Worm (Caenorhabditis elegans): ENCODE data around the gene ckb-2.

ckb-2 gene

ce11 chrIII:4404339-4404836 is 36.6 kb downstream of the ckb-2 start, which contains the start of the genes R07E5.17 and snfc-5:
R07E5.17 (minus strand) TSS chrIII:4404436.
snfc-5 (plus strand) TSS chrIII:4404786.
- TF ChIP-seq unc-62 (GFP tag; optimal IDR thresholded peaks at IDR 0.05): no peak

- TF ChIP-seq unc-62 (GFP tag; optimal IDR thresholded peaks at IDR 0.05): no peak
These were observed 38.2 kb downstream of the ckb-2 start, which contains the start of gene rnp-4 for ce11 chrIII:4405986-4406385. rnp-4 (plus strand) TSS chrIII:4406286.

DNA sequence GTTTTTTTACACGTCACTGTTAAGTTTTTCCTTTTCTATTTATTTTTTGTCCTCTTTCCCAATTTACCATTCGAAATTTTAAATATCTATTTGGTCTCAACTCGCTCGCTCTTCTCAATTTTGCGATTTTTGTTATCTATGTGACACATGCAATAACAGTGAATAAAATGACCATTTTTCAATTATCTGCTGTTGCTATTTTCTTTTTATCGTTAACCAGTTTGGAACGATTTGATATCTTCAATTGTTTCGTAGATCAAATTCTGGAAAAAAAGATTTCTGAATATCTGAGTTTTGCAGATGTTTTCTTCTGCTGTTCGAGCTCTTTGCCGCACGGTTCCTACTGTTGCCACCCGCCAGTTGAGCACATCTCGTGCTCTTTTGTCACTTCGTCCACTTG is 39.4 kb downstream of the ckb-2 start, which contains the start of gene prdx-3:
Gene prdx-3 (plus strand): TSS at position 301 of the 400 bp plus-strand sequence.
- no peak for TF ChIP-seq unc-62 (GFP tag; optimal IDR thresholded peaks at IDR 0.05)

DNA sequence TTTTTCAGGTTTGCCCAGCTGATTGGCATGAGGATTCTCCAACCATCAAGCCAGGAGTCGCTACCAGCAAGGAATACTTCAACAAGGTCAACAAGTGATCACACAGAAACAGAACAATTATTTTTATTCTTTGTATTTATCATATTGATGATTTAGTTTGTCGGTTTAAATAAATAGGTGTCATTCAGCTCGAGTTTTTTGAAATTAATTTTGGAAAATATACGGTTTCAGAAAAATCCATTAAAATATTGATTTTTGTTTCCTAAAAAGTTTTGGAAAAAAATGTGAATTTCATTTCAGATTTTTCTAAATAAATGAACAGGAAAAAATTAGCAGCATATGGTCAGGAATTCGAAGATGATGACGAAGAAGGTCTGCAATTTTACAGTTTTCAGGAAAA is 40.5 kb downstream of the ckb-2 start, which contains the start of gene gpch-1:
Gene gpch-1 (plus strand): TSS at position 301 of the 400 bp plus-strand sequence.
- no peak for TF ChIP-seq unc-62 (GFP tag; optimal IDR thresholded peaks at IDR 0.05)

ce11 chrIII:4412108-4413009 is 44.6 kb downstream of the ckb-2 start:
- TF ChIP-seq unc-62 (GFP tag; optimal IDR thresholded peaks at IDR 0.05): no peak

ce11 chrIII:4413099-4413498 is 45.4 kb downstream of the ckb-2 start, which contains the start of gene mpc-1:
mpc-1 (plus strand) TSS chrIII:4413457.
- TF ChIP-seq unc-62 (GFP tag; optimal IDR thresholded peaks at IDR 0.05): no peak

ce11 chrIII:4415135-4415534 is 47.4 kb downstream of the ckb-2 start, which contains the start of gene R07E5.11:
R07E5.11 (minus strand) TSS chrIII:4415235.
- TF ChIP-seq unc-62 (GFP tag; optimal IDR thresholded peaks at IDR 0.05): no peak

DNA sequence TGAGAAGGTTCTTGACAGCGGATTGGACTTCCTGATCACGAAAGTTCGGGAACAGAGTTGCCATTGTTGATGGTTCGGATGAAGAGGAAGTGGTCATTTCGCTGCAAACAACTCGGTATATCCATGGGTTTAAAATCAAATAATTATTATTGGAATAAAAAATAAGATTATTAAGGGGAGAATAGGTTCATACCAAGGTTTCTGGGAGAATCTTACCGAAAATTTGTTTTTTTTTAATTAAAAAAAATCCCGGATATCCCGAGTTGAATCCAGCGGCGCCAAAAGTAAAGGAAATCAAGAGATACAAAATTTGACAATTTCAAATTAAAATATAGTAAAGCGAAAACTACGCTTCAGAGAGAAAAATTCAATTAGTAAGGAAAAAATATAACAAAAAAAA is 50.2 kb downstream of the ckb-2 start, which contains the start of the genes R07E5.19 and pdcd-2:
Gene R07E5.19 (minus strand): TSS at position 101 of the 400 bp plus-strand sequence.
Gene pdcd-2 (minus strand): TSS at position 102 of the 400 bp plus-strand sequence.
- no peak for TF ChIP-seq unc-62 (GFP tag; optimal IDR thresholded peaks at IDR 0.05)

DNA sequence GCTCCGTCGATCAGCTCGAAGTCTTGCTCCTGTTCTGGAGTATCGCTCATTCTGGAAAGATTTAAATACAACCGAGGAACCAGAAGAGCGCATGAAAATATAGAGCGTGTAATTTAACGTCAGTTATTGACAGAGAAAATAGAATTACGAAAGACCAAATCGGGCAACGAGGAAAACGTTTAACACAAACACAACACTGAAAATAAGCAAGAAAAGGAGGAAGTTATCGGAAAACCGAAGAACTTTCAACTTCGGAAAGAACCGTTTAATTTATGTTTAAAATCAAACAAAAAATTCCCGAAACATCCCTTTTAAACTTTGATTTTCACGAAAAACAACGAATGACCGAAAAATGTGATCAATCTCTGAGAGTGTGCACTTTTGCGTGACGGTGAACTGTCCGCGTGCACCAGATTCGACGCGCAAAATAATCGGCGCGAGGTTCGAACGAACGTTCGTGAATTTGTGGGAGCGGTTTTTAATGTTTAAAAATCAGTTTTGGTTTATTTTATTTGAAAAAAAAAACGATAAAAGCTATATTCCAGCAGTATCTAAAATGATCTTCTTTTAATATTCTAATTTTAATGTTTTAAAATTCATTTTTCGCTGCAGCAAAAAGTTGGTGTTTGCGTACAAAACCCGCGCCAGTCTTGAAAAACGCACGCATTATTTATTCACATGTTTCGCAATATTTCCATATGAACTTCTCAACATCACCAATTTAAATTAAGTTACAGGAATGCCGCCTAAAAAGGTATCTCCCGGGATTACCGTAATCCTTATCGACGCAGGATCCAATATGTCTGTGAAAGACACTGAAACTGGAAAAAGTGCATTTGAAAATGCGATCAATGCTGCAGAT is 51.6 kb downstream of the ckb-2 start, which contains the start of the genes R07E5.7 and cku-80:
Gene R07E5.7 (minus strand): TSS at position 51 of the 862 bp plus-strand sequence.
Gene cku-80 (plus strand): TSS at position 732 of the 862 bp plus-strand sequence.
- no peak for TF ChIP-seq unc-62 (GFP tag; optimal IDR thresholded peaks at IDR 0.05)
